Worm (Caenorhabditis elegans) whole organism, L2 larva: ENCODE results near the gene clec-258.

Experiments used
- blmp-1 ChIP-seq: sonication (generic microtip); optimal IDR thresholded peaks from 2 replicates; lab custom pipeline; 2017; ENCODE audit warnings: missing genetic modification characterization, mild to moderate bottlenecking, missing compliant biosample characterization, antibody characterized with exemption, moderate library complexity; ENCODE audit not compliant: insufficient read depth
- elt-1 ChIP-seq: fragments of 150-350 bp; optimal IDR thresholded peaks from 2 replicates; lab custom pipeline; 2014; ENCODE audit warnings: missing biosample characterization, missing genetic modification characterization
- nhr-11 ChIP-seq: fragments of 150-350 bp; optimal IDR thresholded peaks from 2 replicates; lab custom pipeline; 2014; ENCODE audit warnings: missing biosample characterization, missing genetic modification characterization
- nhr-12 ChIP-seq: fragments of 150-350 bp; optimal IDR thresholded peaks from 2 replicates; lab custom pipeline; 2014; ENCODE audit warnings: missing biosample characterization, missing genetic modification characterization
- nhr-25 ChIP-seq: fragments of 150-350 bp; sonication (generic microtip); optimal IDR thresholded peaks from 3 replicates; lab custom pipeline; 2014; ENCODE audit warnings: missing biosample characterization, missing genetic modification characterization
- nhr-6 ChIP-seq: fragments of 150-350 bp; optimal IDR thresholded peaks from 2 replicates; lab custom pipeline; 2014; ENCODE audit warnings: missing biosample characterization, missing genetic modification characterization
- sem-4 ChIP-seq: fragments of 150-350 bp; optimal IDR thresholded peaks from 2 replicates; lab custom pipeline; 2014; ENCODE audit warnings: missing biosample characterization, missing genetic modification reagents, missing genetic modification characterization
- sma-3 ChIP-seq: sonication (generic microtip); optimal IDR thresholded peaks from 2 replicates; lab custom pipeline; 2016; ENCODE audit warnings: missing genetic modification reagents, missing genetic modification characterization, missing compliant biosample characterization
- sma-9 ChIP-seq, 2 experiments: fragments of 150-350 bp in 1 of 2; sonication (generic microtip) in 1 of 2; optimal IDR thresholded peaks; 2 replicates each; lab custom pipeline; 2014 to 2016; ENCODE audit warnings: missing genetic modification characterization in 2 of 2, mild to moderate bottlenecking in 1 of 2, missing biosample characterization in 1 of 2, missing compliant biosample characterization in 1 of 2, missing genetic modification reagents in 1 of 2, moderate library complexity in 1 of 2
- ztf-11 ChIP-seq: sonication (generic microtip); optimal IDR thresholded peaks from 2 replicates; lab custom pipeline; 2017; ENCODE audit warnings: missing biosample characterization, missing genetic modification characterization

DNA sequence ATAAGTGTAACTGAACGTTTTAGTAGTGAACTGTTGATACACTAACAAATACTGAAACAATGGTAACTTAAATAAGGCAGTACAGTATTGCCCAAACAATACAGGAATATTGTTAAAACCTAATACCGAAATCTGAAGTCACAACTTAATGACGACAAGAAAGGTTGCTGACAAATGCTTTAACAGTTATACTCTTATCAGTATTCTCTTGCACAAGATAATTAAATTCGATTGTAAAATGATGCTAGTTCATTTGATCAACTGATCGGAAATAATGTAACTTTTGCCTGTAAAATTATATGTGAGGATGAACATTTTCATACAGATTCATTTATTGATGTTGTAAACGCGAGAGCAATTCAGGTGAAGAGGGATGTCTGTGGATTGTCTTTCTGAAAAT is 43.3 kb downstream of the clec-258 start:
- TF ChIP-seq sma-3 (GFP tag; lab: Kevin White, UChicago) (no peak), elt-1 (tag; lab: Kevin White, UChicago) (no peak), ztf-11 (tag; lab: Kevin White, UChicago) (no peak), nhr-6 (tag; lab: Kevin White, UChicago) (no peak), sma-9 (GFP tag; optimal IDR thresholded peaks at IDR 0.05; lab: Kevin White, UChicago) (no peak), sma-9 (tag; optimal IDR thresholded peaks at IDR 0.05; lab: Kevin White, UChicago) (no peak), nhr-11 (tag; lab: Kevin White, UChicago) (no peak), sem-4 (tag; lab: Kevin White, UChicago) (no peak), nhr-12 (no peak), blmp-1 (no peak), nhr-25 (tag; lab: Kevin White, UChicago) (no peak)
